Worm (Caenorhabditis elegans) whole organism, midembryonic: Measurements from ENCODE around the gene srb-18.

ENCODE experiments used
- flt-1 ChIP-seq: fragments of 200-800 bp; sonication (Bioruptor generic); IDR thresholded peaks from 2 replicates; pipeline ENCODE4 v1.3.6; 2022; ENCODE audit warnings: missing genetic modification characterization, missing compliant biosample characterization
- med-1 ChIP-seq: sonication (generic microtip); optimal IDR thresholded peaks from 2 replicates; lab custom pipeline; 2017; ENCODE audit warnings: missing genetic modification characterization, mild to moderate bottlenecking, missing compliant biosample characterization, antibody characterized with exemption, missing genetic modification reagents; ENCODE audit not compliant: insufficient read depth
- ref-1 ChIP-seq: fragments of 200-800 bp; sonication (Bioruptor generic); conservative IDR thresholded peaks from 2 replicates; pipeline ENCODE4 v1.3.6; 2022; ENCODE audit warnings: missing genetic modification reagents, missing genetic modification characterization, missing compliant biosample characterization

ce11 chrV:7523392-7523791, 8.4 kb downstream of the srb-18 start, which contains the start of gene C54F6.6:
- TF ChIP-seq flt-1 (GFP tag; lab: Robert Waterston, UW) (no peak), ref-1 (GFP tag; lab: Robert Waterston, UW) (no peak), med-1 (GFP tag; lab: Kevin White, UChicago) (no peak)
